Fruit fly (Drosophila melanogaster) whole organism, embryonic: ENCODE results near the gene CG32483.
A peak's percentile ranks its signal among the peaks of the same experiment; 100 is the strongest.

Experiments
- Bdp1 ChIP-seq: fragments of 200-800 bp; sonication (Bioruptor generic); optimal IDR thresholded peaks from 3 replicates; lab custom pipeline; 2016; ENCODE audit warnings: missing biosample characterization, missing genetic modification characterization
- CG10267 ChIP-seq: fragments of 200-800 bp; sonication (Bioruptor generic); optimal IDR thresholded peaks from 2 replicates; lab custom pipeline; 2018; ENCODE audit warnings: missing biosample characterization, mild to moderate bottlenecking, missing genetic modification characterization, moderate library complexity
- CG11504 ChIP-seq: fragments of 200-800 bp; sonication (Bioruptor generic); optimal IDR thresholded peaks from 3 replicates; lab custom pipeline; 2019; ENCODE audit warnings: missing biosample characterization, mild to moderate bottlenecking, missing genetic modification characterization, moderate library complexity
- CG12155 ChIP-seq: fragments of 200-800 bp; sonication (Bioruptor generic); optimal IDR thresholded peaks from 3 replicates; lab custom pipeline; 2016; ENCODE audit warnings: missing biosample characterization, missing genetic modification characterization
- CG12769 ChIP-seq: fragments of 200-800 bp; sonication (Bioruptor generic); optimal IDR thresholded peaks from 2 replicates; lab custom pipeline; 2019; ENCODE audit warnings: missing biosample characterization, mild to moderate bottlenecking, missing genetic modification characterization, moderate library complexity
- CG13296 ChIP-seq: fragments of 200-800 bp; sonication (Bioruptor generic); optimal IDR thresholded peaks from 3 replicates; lab custom pipeline; 2018; ENCODE audit warnings: missing biosample characterization, mild to moderate bottlenecking, missing genetic modification characterization
- CG14860 ChIP-seq: fragments of 200-800 bp; sonication (Bioruptor generic); IDR thresholded peaks from 3 replicates; pipeline ENCODE4 v1.3.6; 2022; ENCODE audit warnings: missing biosample characterization, missing genetic modification characterization; ENCODE audit not compliant: partially characterized antibody
- CG18619 ChIP-seq: fragments of 200-800 bp; sonication (Bioruptor generic); optimal IDR thresholded peaks from 3 replicates; lab custom pipeline; 2017; ENCODE audit warnings: missing biosample characterization, mild to moderate bottlenecking, missing genetic modification characterization
- CG30403 ChIP-seq: fragments of 200-800 bp; sonication (Bioruptor generic); optimal IDR thresholded peaks from 3 replicates; lab custom pipeline; 2016; ENCODE audit warnings: missing biosample characterization, missing genetic modification characterization
- CG31441 ChIP-seq: fragments of 200-800 bp; sonication (Bioruptor generic); IDR thresholded peaks from 2 replicates; pipeline ENCODE4 v1.3.6; 2022; ENCODE audit warnings: missing biosample characterization, missing genetic modification characterization
- CG32772 ChIP-seq: fragments of 200-800 bp; sonication (Bioruptor generic); IDR thresholded peaks from 2 replicates; pipeline ENCODE4 v1.3.6; 2022; ENCODE audit warnings: missing biosample characterization, missing genetic modification characterization
- CG3281 ChIP-seq: fragments of 200-800 bp; sonication (Bioruptor generic); optimal IDR thresholded peaks from 3 replicates; lab custom pipeline; 2017; ENCODE audit warnings: missing biosample characterization, mild to moderate bottlenecking, missing genetic modification characterization
- CG34422 ChIP-seq: fragments of 200-800 bp; sonication (Bioruptor generic); IDR thresholded peaks from 3 replicates; pipeline ENCODE4 v1.3.6; 2022; ENCODE audit warnings: missing biosample characterization, missing genetic modification characterization
- CG43689 ChIP-seq: fragments of 200-800 bp; sonication (Bioruptor generic); IDR thresholded peaks from 2 replicates; pipeline ENCODE4 v1.3.6; 2022; ENCODE audit warnings: missing biosample characterization, missing genetic modification characterization
- CG4617 ChIP-seq: fragments of 200-800 bp; sonication (Bioruptor generic); optimal IDR thresholded peaks from 3 replicates; lab custom pipeline; 2016; ENCODE audit warnings: missing biosample characterization, missing genetic modification characterization, borderline replicate concordance
- CG7963 ChIP-seq: fragments of 200-800 bp; sonication (Bioruptor generic); IDR thresholded peaks from 3 replicates; pipeline ENCODE4 v1.3.6; 2022; ENCODE audit warnings: missing biosample characterization, missing genetic modification characterization; ENCODE audit not compliant: partially characterized antibody
- CG8290 ChIP-seq, 3 experiments: fragments of 200-800 bp; sonication (Bioruptor generic); optimal IDR thresholded peaks; 2 replicates each; lab custom pipeline; 2016 to 2019; ENCODE audit warnings: missing biosample characterization in 3 of 3, missing genetic modification characterization in 3 of 3, mild to moderate bottlenecking in 2 of 3, moderate library complexity in 1 of 3
- CG8478 ChIP-seq: fragments of >200 bp; optimal IDR thresholded peaks from 2 replicates; lab custom pipeline; 2018
- D ChIP-seq, 2 experiments: fragments of 200-800 bp in 1 of 2; fragments of >200 bp in 1 of 2; sonication (Bioruptor generic) in 1 of 2; optimal IDR thresholded peaks; 2 replicates in 1 of 2; 3 replicates in 1 of 2; lab custom pipeline; 2017; ENCODE audit warnings: mild to moderate bottlenecking in 1 of 2, missing biosample characterization in 1 of 2, missing genetic modification characterization in 1 of 2, missing genetic modification reagents in 1 of 2
- Dad ChIP-seq: fragments of 200-800 bp; sonication (Bioruptor generic); optimal IDR thresholded peaks from 3 replicates; lab custom pipeline; 2016; ENCODE audit warnings: missing biosample characterization, missing genetic modification characterization
- Dref ChIP-seq: fragments of 200-800 bp; sonication (Bioruptor generic); IDR thresholded peaks from 2 replicates; pipeline ENCODE4 v1.3.6; 2022; ENCODE audit warnings: missing biosample characterization, missing genetic modification characterization
- Fer3 ChIP-seq: fragments of 200-800 bp; sonication (Bioruptor generic); optimal IDR thresholded peaks from 2 replicates; lab custom pipeline; 2018; ENCODE audit warnings: missing biosample characterization, mild to moderate bottlenecking, missing genetic modification characterization, moderate library complexity
- Gsc ChIP-seq: fragments of 200-800 bp; sonication (Bioruptor generic); IDR thresholded peaks from 2 replicates; pipeline ENCODE4 v1.3.6; 2022; ENCODE audit warnings: missing biosample characterization, missing genetic modification characterization
- Hmx ChIP-seq: fragments of 200-800 bp; sonication (Bioruptor generic); optimal IDR thresholded peaks from 2 replicates; lab custom pipeline; 2016; ENCODE audit warnings: missing biosample characterization, missing genetic modification characterization
- Hr3 ChIP-seq: fragments of 200-800 bp; sonication (Bioruptor generic); optimal IDR thresholded peaks from 3 replicates; lab custom pipeline; 2016; ENCODE audit warnings: missing biosample characterization, missing genetic modification characterization
- Meics ChIP-seq: fragments of 200-800 bp; sonication (Bioruptor generic); optimal IDR thresholded peaks from 2 replicates; lab custom pipeline; 2017; ENCODE audit warnings: missing biosample characterization, mild to moderate bottlenecking, missing genetic modification characterization
- Rfx ChIP-seq: fragments of 200-800 bp; sonication (Bioruptor generic); IDR thresholded peaks from 2 replicates; pipeline ENCODE4 v1.3.6; 2022; ENCODE audit warnings: missing biosample characterization, missing genetic modification characterization
- Sry-δ ChIP-seq: fragments of 200-800 bp; sonication (Bioruptor generic); optimal IDR thresholded peaks from 2 replicates; lab custom pipeline; 2016; ENCODE audit warnings: missing biosample characterization, missing genetic modification characterization
- ab ChIP-seq: fragments of 200-800 bp; sonication (Bioruptor generic); optimal IDR thresholded peaks from 2 replicates; lab custom pipeline; 2016; ENCODE audit warnings: missing biosample characterization, missing genetic modification characterization
- al ChIP-seq: fragments of 200-800 bp; sonication (Bioruptor generic); IDR thresholded peaks from 2 replicates; pipeline ENCODE4 v1.3.6; 2022; ENCODE audit warnings: missing biosample characterization, missing genetic modification characterization
- cas ChIP-seq: fragments of 200-800 bp; sonication (Bioruptor generic); IDR thresholded peaks from 2 replicates; pipeline ENCODE4 v1.3.6; 2022; ENCODE audit warnings: missing biosample characterization, missing genetic modification characterization
- crp ChIP-seq, 2 experiments: fragments of 200-800 bp; sonication (Bioruptor generic); optimal IDR thresholded peaks; 2 replicates in 1 of 2; 3 replicates in 1 of 2; lab custom pipeline; 2017; ENCODE audit warnings: missing biosample characterization in 2 of 2, missing genetic modification characterization in 2 of 2, mild to moderate bottlenecking in 1 of 2, moderate library complexity in 1 of 2
- emc ChIP-seq: fragments of 200-800 bp; sonication (Bioruptor generic); optimal IDR thresholded peaks from 2 replicates; lab custom pipeline; 2016; ENCODE audit warnings: missing biosample characterization, missing genetic modification characterization
- ems ChIP-seq: fragments of 200-800 bp; sonication (Bioruptor generic); optimal IDR thresholded peaks from 3 replicates; lab custom pipeline; 2016; ENCODE audit warnings: missing biosample characterization, missing genetic modification characterization
- ftz-f1 ChIP-seq: fragments of 200-800 bp; sonication (Bioruptor generic); optimal IDR thresholded peaks from 2 replicates; lab custom pipeline; 2016; ENCODE audit warnings: missing biosample characterization, missing genetic modification characterization
- lov ChIP-seq, 2 experiments: fragments of 200-800 bp in 1 of 2; fragments of >200 bp in 1 of 2; sonication (Bioruptor generic) in 1 of 2; IDR thresholded peaks in 1 of 2; optimal IDR thresholded peaks in 1 of 2; 2 replicates in 1 of 2; 3 replicates in 1 of 2; pipeline versions ENCODE4 v1.3.6 to Lab custom; 2017 to 2022; ENCODE audit warnings: missing biosample characterization in 1 of 2, missing genetic modification characterization in 1 of 2
- luna ChIP-seq: fragments of 200-800 bp; sonication (Bioruptor generic); optimal IDR thresholded peaks from 2 replicates; lab custom pipeline; 2016; ENCODE audit warnings: missing biosample characterization, missing genetic modification characterization
- mld ChIP-seq: fragments of 200-800 bp; sonication (Bioruptor generic); IDR thresholded peaks from 3 replicates; pipeline ENCODE4 v1.3.6; 2022; ENCODE audit warnings: missing biosample characterization, missing genetic modification characterization; ENCODE audit not compliant: partially characterized antibody
- nerfin-1 ChIP-seq: fragments of 200-800 bp; sonication (Bioruptor generic); optimal IDR thresholded peaks from 3 replicates; lab custom pipeline; 2019; ENCODE audit warnings: missing biosample characterization, mild to moderate bottlenecking, missing genetic modification characterization, moderate library complexity
- nerfin-2 ChIP-seq: fragments of 200-800 bp; sonication (Bioruptor generic); IDR thresholded peaks from 2 replicates; pipeline ENCODE4 v1.3.6; 2022; ENCODE audit warnings: missing biosample characterization, missing genetic modification characterization; ENCODE audit not compliant: partially characterized antibody
- oc ChIP-seq: fragments of 200-800 bp; sonication (Bioruptor generic); optimal IDR thresholded peaks from 2 replicates; lab custom pipeline; 2018; ENCODE audit warnings: missing biosample characterization, mild to moderate bottlenecking, missing genetic modification characterization, moderate library complexity
- onecut ChIP-seq: fragments of 200-800 bp; sonication (Bioruptor generic); IDR thresholded peaks from 2 replicates; pipeline ENCODE4 v1.3.6; 2022; ENCODE audit warnings: missing biosample characterization, missing genetic modification characterization
- pb ChIP-seq: fragments of 200-800 bp; sonication (Bioruptor generic); optimal IDR thresholded peaks from 3 replicates; lab custom pipeline; 2016; ENCODE audit warnings: missing biosample characterization, missing genetic modification characterization
- pita ChIP-seq: fragments of 200-800 bp; sonication (Bioruptor generic); optimal IDR thresholded peaks from 2 replicates; lab custom pipeline; 2017; ENCODE audit warnings: missing biosample characterization, mild to moderate bottlenecking, missing genetic modification characterization
- unc-4 ChIP-seq: fragments of 200-800 bp; sonication (Bioruptor generic); IDR thresholded peaks from 2 replicates; pipeline ENCODE4 v1.3.6; 2022; ENCODE audit warnings: missing biosample characterization, missing genetic modification characterization; ENCODE audit not compliant: partially characterized antibody
- unpg ChIP-seq: fragments of 200-800 bp; sonication (Bioruptor generic); optimal IDR thresholded peaks from 3 replicates; lab custom pipeline; 2018; ENCODE audit warnings: missing biosample characterization, mild to moderate bottlenecking, missing genetic modification characterization, moderate library complexity
- vnd ChIP-seq: fragments of 200-800 bp; sonication (Bioruptor generic); IDR thresholded peaks from 3 replicates; pipeline ENCODE4 v1.3.6; 2022; ENCODE audit warnings: missing biosample characterization, missing genetic modification characterization; ENCODE audit not compliant: partially characterized antibody
- vvl ChIP-seq: fragments of 200-800 bp; sonication (Bioruptor generic); IDR thresholded peaks from 2 replicates; pipeline ENCODE4 v1.3.6; 2022; ENCODE audit warnings: missing biosample characterization, missing genetic modification characterization
- zen2 ChIP-seq: fragments of 200-800 bp; sonication (Bioruptor generic); IDR thresholded peaks from 3 replicates; pipeline ENCODE4 v1.3.6; 2022; ENCODE audit warnings: missing biosample characterization, missing genetic modification characterization; ENCODE audit not compliant: partially characterized antibody

Gene CG32483

dm6 chr3L:652637-653036, 37.2 kb downstream of the CG32483 start, which contains the start of gene CG3402 (continued):
- TF ChIP-seq Hr3 (GFP tag; lab: Kevin White, UChicago) (no peak), vvl (GFP tag; lab: Robert Waterston, UW) (no peak), unpg (GFP tag; lab: Kevin White, UChicago) (no peak), Hmx (GFP tag; lab: Kevin White, UChicago) (no peak), pita (GFP tag; lab: Kevin White, UChicago) (no peak), crp (GFP tag; optimal IDR thresholded peaks at IDR 0.05; lab: Kevin White, UChicago) (peak in 1 of 2 experiments; percentile 40), Bdp1 (GFP tag; lab: Kevin White, UChicago) (no peak), CG30403 (GFP tag; lab: Kevin White, UChicago) (no peak), CG12155 (GFP tag; lab: Kevin White, UChicago) (no peak), CG3281 (no peak), nerfin-1 (tag; lab: Kevin White, UChicago) (peak; percentile 19), ems (GFP tag; lab: Kevin White, UChicago) (no peak), oc (tag; lab: Kevin White, UChicago) (no peak), CG43689 (GFP tag; lab: Robert Waterston, UW) (no peak), CG11504 (tag; lab: Kevin White, UChicago) (peak; percentile 94), nerfin-2 (GFP tag; lab: Robert Waterston, UW) (peak; percentile 53; the same call in 1 of the 2 replicates), CG12769 (peak; percentile 52), lov (optimal IDR thresholded peaks at IDR 0.05; lab: Kevin White, UChicago) (no peak), lov (GFP tag; IDR thresholded peaks at IDR 0.05; lab: Robert Waterston, UW) (no peak), mld (GFP tag; lab: Robert Waterston, UW) (peak; percentile 71; the same call in 2 of the 3 replicates), al (GFP tag; lab: Robert Waterston, UW) (no peak), ab (GFP tag; lab: Kevin White, UChicago) (no peak), CG10267 (tag; lab: Kevin White, UChicago) (peak; percentile 33), unc-4 (GFP tag; lab: Robert Waterston, UW) (peak; percentile 73), Fer3 (tag; lab: Kevin White, UChicago) (no peak), zen2 (peak; percentile 76), Gsc (GFP tag; lab: Robert Waterston, UW) (no peak), CG4617 (GFP tag; lab: Kevin White, UChicago) (peak; percentile 67), onecut (GFP tag; lab: Robert Waterston, UW) (peak; percentile 67; the same call in 1 of the 2 replicates), Meics (GFP tag; lab: Kevin White, UChicago) (no peak), ftz-f1 (no peak), Dad (no peak), CG32772 (GFP tag; lab: Robert Waterston, UW) (no peak), CG8290 (GFP tag; optimal IDR thresholded peaks at IDR 0.05; lab: Kevin White, UChicago) (no peak), CG8290 (tag; optimal IDR thresholded peaks at IDR 0.05; lab: Kevin White, UChicago) (no peak), CG34422 (GFP tag; lab: Robert Waterston, UW) (0 out of 3 replicates have a peak, but pooled peaks have one; percentile 19), vnd (GFP tag; lab: Robert Waterston, UW) (peak; percentile 65), luna (no peak), Sry-δ (peak; percentile 45), cas (GFP tag; lab: Robert Waterston, UW) (no peak), Dref (GFP tag; lab: Robert Waterston, UW) (peak; percentile 84), emc (GFP tag; lab: Kevin White, UChicago) (no peak), pb (GFP tag; lab: Kevin White, UChicago) (no peak), CG13296 (GFP tag; lab: Kevin White, UChicago) (no peak), CG31441 (GFP tag; lab: Robert Waterston, UW) (no peak), CG18619 (GFP tag; lab: Kevin White, UChicago) (no peak), CG7963 (peak; percentile 62; the same call in 2 of the 3 replicates), D (optimal IDR thresholded peaks at IDR 0.05; lab: Kevin White, UChicago) (no peak), D (GFP tag; optimal IDR thresholded peaks at IDR 0.05; lab: Kevin White, UChicago) (no peak), CG14860 (GFP tag; lab: Robert Waterston, UW) (peak; percentile 62; the same call in 2 of the 3 replicates), Rfx (no peak), CG8478 (lab: Kevin White, UChicago) (no peak)
